Worm (Caenorhabditis elegans) whole organism, midembryonic: ENCODE measurements around the gene ebp-3.

Experiments
- T22C8.4 ChIP-seq: fragments of 200-800 bp; sonication (Bioruptor generic); IDR thresholded peaks from 2 replicates; pipeline ENCODE4 v1.3.6; 2022; ENCODE audit warnings: missing genetic modification characterization, missing compliant biosample characterization
- flt-1 ChIP-seq: fragments of 200-800 bp; sonication (Bioruptor generic); IDR thresholded peaks from 2 replicates; pipeline ENCODE4 v1.3.6; 2022; ENCODE audit warnings: missing genetic modification characterization, missing compliant biosample characterization
- tab-1 ChIP-seq: fragments of 200-800 bp; sonication (Bioruptor generic); IDR thresholded peaks from 2 replicates; pipeline ENCODE4 v1.3.6; 2022; ENCODE audit warnings: missing genetic modification characterization, missing compliant biosample characterization
- ztf-23 ChIP-seq: fragments of 200-800 bp; sonication (Bioruptor generic); IDR thresholded peaks from 2 replicates; pipeline ENCODE4 v1.3.6; 2022; ENCODE audit warnings: missing genetic modification reagents, missing genetic modification characterization, missing compliant biosample characterization
- ztf-29 ChIP-seq: fragments of 200-800 bp; sonication (Bioruptor generic); IDR thresholded peaks from 2 replicates; pipeline ENCODE4 v1.3.6; 2022; ENCODE audit warnings: missing genetic modification reagents, missing genetic modification characterization, missing compliant biosample characterization

DNA sequence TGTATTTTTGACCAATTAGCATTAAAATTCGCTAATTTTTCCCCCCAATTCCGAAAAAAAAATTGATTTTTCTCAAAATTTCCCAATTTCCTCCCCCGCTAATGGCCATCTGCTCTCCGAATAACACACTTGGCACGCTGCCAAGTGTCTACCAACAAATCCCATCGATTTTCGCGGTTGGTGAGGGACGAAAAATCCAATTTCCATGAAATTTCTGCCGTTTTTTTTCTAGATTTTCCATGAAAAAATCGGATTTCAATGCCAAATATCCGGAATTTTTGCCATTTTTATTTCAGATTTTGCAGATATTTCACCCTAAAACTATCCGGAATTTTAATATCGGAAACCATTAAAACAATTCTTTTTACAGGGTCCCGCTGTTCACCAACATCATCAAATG lies 53.7 kb downstream of the ebp-3 start:
- TF ChIP-seq T22C8.4: no peak
- no peak for TF ChIP-seq tab-1 (GFP tag; lab: Robert Waterston, UW)
- no peak for TF ChIP-seq flt-1
- TF ChIP-seq ztf-23 (GFP tag; lab: Robert Waterston, UW): no peak
- no peak for TF ChIP-seq ztf-29 (GFP tag; lab: Robert Waterston, UW)
